Fruit fly (Drosophila melanogaster) whole organism, larva: ENCODE data around the gene Invadolysin.

Experiments used
- noc ChIP-seq: fragments of 200-800 bp; sonication (Bioruptor generic); optimal IDR thresholded peaks from 3 replicates; lab custom pipeline; 2019; ENCODE audit warnings: missing biosample characterization, mild to moderate bottlenecking, missing genetic modification characterization, moderate library complexity

The Invadolysin gene

DNA sequence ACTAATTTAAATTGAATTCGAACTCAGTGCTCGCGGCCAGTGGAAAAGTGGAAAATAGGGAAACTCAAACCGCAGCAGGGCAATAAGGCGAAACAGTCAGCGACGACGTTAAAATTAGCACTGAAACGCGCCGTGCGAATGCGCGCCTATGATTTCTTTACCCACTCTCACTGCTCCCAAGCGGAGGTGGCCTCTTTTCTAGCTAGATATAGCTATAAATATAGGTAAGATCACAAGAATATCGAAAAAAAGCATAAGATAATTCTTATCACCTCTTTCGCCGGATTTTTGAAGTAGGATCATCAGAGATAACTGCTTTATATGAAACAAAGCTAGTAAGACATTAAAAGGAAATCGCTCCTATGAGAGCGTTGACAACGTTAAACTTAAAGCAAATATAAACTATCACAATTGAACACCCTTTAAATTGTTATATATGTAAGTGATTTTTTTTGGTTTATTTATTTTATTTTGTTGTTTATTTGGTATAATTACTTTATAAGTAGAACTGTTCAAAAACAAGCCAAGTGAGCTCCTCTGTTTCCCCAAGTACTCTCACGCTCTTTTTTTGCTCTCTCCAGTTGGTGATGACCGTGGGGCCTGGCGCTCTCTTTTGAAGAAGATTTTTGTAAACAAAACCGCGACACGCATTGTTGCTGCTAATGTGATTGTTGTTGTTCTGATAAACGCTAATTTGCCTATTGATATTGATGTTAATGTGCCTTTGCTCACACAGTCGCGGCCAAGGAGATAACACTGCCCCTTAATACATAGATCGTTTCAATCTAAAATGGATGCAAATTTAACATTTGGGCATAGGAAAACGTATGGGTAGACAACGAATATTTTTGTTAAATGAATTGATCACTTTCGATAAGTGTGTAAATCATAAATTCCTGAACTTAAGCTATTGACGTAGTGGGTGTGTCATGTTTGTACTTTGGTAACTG is 4.5 kb upstream of the Invadolysin start, which contains the start of gene tws:
TSS of gene tws (minus strand) at position 124 of the 950 bp plus-strand sequence.
- TF ChIP-seq noc, result peak; percentile 77

DNA sequence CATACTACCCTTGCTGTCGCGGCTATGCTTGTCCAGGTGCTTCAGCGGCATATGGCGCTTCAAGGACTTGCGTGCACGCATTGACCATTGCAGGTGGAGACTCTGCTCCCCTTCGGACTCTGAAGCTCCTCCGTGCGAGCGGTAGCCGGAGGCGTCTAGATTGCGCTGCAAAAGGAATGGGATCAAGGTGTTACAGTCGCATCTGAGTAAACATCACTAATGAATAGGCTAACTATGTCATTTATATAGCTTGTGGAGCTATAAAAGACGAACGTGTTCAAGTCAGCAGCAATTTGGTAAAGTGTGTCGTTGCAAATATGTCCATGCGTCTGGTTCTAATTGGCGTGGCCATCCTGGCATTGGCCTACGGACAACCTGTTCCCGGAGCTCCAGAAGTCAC is 1.7 kb upstream of the Invadolysin start, which contains the start of gene CG42759:
TSS of gene CG42759 (plus strand) at position 301 of the 400 bp plus-strand sequence.
- no peak for TF ChIP-seq noc

DNA sequence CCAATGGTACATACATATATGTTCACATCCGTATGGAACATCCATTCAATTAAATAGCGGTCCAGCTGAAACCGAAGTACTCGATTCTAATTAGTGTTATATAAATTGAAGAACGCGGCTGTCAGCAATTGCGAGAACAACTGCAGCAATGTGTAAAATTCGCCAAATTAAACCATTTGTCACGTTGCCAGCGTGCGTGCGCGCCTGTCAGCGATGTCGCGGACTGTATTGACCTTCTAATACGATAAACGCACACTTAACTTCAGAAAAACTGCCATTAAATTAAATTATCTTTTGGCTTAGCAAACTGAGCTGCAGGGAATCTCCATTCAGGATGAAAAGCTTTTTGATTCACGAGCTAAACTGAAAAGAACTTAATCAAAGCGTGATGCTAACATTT is 2.7 kb downstream of the Invadolysin start:
- TF ChIP-seq noc, result no peak

DNA sequence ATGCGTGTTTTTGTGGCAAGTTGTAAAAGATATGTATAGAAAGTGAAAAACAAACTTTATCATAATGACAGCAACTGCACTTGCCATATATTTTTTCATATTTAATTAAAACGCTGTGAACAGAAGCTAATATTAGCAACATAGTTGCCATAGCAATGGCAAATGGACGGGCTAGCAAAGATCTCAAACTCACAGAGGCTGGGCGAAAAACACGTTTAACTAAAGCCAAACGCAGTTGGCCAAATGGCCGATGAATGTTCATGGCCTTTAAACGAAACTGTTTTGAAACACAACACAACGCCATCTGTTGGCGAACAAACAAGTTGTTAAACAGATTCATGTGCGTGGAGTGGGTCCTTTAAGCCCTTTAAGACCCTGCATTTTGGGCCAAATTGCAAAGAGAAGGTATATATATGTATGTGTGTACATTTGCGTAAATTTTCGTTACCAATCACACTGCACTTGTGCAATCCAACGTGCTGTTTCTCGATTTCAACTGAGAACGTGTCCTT is 4.0 kb downstream of the Invadolysin start:
- TF ChIP-seq noc, result no peak

DNA sequence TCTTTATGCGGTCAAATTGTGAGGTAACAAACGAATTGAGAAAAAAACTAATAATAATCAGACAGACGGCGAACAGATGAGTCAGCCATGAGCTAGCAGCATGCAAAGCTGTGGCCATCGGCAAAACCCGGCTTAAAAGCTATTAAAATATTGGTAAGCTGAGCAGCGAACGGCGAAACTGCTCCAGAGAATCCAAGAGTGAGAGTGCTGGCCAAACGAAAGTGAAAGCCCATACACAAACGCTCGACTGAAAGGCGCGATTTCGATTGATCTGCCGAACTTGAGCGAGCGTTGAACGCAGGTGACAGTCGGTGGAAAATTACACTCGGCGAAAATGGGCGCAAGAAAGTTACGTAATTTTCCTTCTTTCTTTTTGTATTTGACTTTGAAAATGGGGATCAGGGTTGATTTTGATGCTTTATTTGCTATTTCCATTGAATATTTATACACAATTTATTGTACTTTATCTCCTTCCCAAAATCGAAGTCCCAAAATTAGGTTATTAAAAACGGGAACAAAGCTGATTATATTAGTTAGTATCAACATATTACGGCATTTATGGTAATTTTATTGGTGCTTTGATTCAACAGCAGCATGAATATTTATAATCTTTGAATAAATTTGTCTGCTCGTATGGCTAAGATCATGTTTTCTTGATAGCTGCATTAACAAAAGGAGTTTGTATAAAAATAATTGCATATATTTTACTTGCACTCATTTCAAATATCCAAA is 5.4 kb downstream of the Invadolysin start:
- TF ChIP-seq noc, result no peak

DNA sequence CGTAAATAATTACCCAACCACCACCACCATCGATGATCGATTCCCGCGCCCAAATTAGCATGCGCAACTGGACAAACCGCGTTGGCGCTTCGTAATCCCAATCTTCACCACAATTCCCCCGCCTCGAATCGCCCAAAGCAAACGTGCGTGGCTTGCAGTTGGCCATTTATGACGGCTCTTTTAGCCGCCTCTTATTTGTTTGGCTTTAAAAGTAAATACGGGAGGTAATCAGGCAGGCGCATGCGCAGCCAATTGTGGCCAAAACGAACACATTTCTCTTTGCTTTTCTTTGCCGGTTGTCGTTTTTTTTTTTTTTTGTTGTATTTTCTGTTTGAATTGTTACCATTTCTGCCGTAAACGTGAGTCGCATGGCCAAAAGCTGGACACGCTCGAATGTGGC is 6.1 kb downstream of the Invadolysin start:
- no peak for TF ChIP-seq noc

DNA sequence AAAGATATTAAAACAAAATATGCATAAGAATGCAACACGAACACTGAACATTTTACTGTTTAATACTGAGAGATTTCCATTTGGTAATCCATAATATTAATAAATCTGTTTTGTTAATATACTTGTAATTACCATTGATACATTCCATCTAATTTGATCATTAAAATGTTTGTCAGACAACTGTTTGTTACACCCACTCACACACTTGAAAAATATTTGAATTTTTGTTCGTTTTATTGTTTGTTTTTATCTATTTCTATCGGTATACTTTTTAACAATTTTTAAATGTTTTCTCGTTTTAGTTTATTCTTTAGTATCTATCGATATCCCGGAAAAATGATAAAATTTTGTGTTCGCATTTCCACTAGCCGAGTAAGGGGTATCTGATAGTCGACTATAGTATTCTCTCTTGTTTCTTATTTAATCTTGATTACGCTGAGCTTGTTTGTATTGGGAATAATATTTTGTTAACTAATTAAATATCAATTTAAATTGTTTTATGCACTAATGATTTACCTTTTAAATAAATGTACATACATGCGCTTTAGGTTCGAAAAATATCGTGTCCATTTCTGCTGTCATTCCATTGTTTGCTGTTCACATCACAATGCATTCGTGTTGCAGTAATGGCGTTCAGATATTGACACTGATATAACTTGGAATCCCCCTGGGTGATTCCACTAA is 7.5 kb downstream of the Invadolysin start, which contains the start of gene CG34303:
TSS of gene CG34303 (minus strand) at position 51 of the 684 bp plus-strand sequence.
- TF ChIP-seq noc, result no peak

DNA sequence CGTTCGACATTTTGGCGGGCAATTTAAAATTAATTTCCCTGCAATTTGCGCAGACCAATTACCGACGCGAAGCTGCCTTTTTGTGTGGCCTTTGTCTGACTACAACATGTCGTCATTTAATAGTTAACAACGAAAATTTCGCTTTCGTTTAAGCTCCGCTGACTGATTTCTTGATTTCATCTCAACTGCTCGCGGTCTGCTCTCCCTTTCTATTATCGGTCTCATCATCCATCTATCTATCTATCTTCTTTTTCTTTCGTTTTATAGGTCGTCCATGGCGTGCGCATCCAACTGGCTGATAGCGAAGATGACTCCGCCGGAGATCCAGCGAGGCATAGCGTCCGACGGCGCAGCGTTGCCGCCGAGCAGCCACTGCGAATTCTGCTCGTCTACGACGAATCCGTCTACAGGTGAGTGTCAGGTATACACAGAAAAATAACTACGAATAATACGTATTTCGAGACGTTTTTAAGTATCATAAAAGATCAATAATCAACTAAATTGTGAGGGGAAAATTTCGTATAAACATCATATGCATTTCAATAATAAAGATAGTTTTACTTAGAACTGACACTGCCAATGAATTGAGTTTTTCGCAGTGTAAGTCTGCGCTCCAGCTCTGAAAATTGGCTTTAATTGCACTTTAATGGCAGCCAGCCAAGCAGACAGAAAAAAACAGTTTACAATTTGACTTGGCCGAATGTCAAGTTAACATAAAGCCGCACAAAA is 9.7 kb downstream of the Invadolysin start:
- no peak for TF ChIP-seq noc

DNA sequence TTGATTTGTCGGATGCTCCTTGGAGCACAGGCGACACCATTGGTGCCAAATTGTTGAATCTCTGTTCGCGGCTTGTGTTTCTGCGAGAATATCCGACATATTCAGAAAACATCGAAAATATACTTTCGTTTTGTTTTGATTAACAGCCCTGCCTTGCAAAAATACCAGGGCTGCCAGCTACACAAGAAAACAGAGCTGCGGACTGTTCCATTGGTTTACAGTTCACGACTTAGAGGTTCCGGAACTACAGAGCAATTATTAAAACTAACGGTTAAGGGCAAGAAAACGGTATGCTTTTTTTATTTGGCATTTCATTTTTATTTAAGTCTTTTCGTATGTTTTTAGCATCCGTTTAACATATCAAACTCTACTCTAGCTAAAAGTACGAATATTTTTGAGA is 16.7 kb downstream of the Invadolysin start, which contains the start of gene CG6254:
TSS of gene CG6254 (minus strand) at position 169 of the 400 bp plus-strand sequence.
- TF ChIP-seq noc, result no peak

DNA sequence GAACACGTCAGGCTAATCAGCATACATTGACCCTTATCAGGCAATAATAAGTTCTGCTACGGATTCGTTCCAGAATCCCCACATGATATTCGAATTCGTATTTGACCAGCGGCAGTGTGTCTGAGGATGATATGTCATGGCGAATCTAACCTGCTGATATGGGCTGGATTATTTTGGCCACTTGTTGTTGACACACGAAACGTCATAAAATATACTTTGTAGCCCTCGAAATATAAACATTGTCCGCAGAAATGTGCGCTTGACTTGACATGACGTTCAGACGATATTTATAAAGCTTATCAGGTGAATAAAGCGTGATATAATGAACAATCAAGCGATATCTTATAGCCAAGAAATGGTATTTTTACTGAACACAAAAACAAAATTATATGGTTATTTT is 21.9 kb downstream of the Invadolysin start:
- peak; percentile 74 for TF ChIP-seq noc

DNA sequence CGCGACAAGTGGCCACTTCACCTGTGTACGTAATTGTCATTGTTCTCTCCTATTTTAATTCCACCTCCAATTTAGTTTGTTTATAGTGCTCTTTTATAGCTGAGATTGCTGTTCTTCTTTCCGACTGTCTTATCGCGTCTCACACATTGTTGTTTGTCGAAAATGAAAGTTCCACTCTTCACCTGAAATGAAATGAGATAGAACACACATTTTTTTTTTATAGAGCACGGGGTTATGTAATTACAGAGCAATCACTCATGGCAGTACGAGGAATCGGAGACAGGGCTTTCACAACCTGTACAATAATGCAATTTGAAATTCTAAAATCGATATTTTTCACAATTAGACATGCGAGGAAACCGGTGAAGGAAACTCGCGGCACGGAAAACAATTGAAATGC is 22.8 kb downstream of the Invadolysin start:
- TF ChIP-seq noc, result no peak

DNA sequence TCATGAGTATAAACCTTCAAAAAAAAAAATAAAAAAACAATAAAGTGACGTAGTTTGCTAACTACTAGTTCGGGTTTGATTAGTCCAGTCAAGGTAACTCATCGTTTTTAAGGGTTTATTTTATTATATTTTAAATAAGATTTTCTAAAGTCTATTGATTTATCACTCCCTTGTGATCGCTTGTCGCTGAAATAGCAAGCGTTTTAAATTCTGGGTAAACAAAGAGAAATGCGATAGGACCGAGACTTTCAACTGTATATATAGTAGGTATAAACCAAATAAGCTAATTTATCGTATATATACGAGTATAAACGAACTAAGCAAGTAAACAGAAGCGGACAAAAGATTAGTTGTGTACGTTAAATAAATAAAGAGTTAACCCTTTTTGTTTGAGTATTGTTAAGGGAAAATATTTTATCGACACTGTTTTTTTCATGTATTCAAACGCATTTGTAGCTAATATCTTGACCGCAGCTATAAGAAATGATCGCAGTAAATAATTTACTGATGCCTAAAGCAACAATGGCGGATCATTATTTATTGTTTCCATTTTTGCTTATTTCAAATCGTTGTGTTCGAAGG is 24.1 kb downstream of the Invadolysin start:
- TF ChIP-seq noc, result no peak

DNA sequence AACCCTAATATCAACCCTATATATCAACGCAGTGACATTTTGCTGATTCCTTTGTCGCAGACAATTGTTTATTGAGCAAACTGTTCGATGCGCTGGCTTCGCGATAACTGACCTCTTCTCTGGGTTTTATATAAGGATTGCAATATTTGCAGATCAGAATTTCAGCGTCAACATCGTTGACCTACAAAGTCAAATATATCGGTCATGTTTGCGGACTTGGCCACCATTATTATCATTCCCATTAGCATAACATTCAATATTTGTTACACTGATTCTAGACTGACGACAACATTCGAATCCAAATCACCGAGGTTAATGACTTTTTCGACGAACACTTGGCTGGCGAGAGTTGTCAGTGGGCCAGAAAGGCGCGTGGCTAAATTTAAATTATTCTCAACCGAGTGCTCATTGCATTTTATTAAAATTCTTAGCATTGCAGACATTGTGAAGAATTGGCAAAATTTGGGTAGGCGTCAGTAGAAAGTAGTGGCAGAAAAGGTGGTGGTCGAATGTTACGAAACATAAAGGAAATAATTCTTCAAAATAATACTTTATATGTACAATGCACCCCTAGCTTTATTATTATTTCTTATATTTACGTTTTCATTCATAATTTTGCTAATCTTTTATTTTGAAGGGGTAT is 24.8 kb downstream of the Invadolysin start:
- TF ChIP-seq noc, result no peak

DNA sequence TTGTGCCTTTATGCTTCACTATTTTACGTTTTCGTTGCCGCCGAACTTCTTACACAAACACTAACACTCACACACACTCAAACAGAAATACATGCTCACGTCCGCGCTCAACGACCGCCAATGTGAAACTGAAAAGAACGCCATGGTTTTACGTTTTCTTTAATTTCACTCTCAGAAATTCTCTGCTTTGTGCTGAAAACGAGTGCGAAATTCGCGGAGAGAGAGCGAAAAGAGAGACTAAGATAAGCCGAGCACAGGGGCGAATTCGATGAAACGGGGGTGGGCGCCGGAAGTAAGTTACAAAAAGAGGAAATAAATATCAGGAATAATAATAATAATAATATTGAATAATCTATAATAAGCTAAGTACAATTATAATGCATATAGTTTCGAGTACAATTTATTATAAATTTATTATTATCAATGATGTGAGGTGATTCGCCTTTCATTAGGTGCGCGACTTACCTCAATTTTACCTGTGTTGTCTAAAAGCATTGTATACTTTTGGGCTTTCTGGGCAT is 25.9 kb downstream of the Invadolysin start, which contains the start of gene Best1:
TSS of gene Best1 (minus strand) at position 132 of the 521 bp plus-strand sequence.
- peak; percentile 92 for TF ChIP-seq noc
